Fruit fly (Drosophila melanogaster) whole organism, embryonic: Measurements from ENCODE around the gene Ir75d.
A peak's percentile ranks its signal among the peaks of the same experiment; 100 is the strongest.

Source experiments
- B-H1 ChIP-seq: fragments of 200-800 bp; sonication (Bioruptor generic); IDR thresholded peaks from 3 replicates; pipeline ENCODE4 v1.3.6; 2022; ENCODE audit warnings: missing biosample characterization, missing genetic modification characterization
- CG10654 ChIP-seq: fragments of 200-800 bp; sonication (Bioruptor generic); optimal IDR thresholded peaks from 2 replicates; lab custom pipeline; 2016; ENCODE audit warnings: missing biosample characterization, missing genetic modification characterization
- CG11247 ChIP-seq: fragments of 200-800 bp; sonication (Bioruptor generic); IDR thresholded peaks from 2 replicates; pipeline ENCODE4 v1.3.6; 2022; ENCODE audit warnings: missing biosample characterization, missing genetic modification characterization
- CG11723 ChIP-seq: fragments of 200-800 bp; sonication (Bioruptor generic); optimal IDR thresholded peaks from 2 replicates; lab custom pipeline; 2017; ENCODE audit warnings: missing biosample characterization, mild to moderate bottlenecking, missing genetic modification characterization
- CG12155 ChIP-seq: fragments of 200-800 bp; sonication (Bioruptor generic); optimal IDR thresholded peaks from 3 replicates; lab custom pipeline; 2016; ENCODE audit warnings: missing biosample characterization, missing genetic modification characterization
- CG12942 ChIP-seq: fragments of 200-800 bp; sonication (Bioruptor generic); optimal IDR thresholded peaks from 3 replicates; lab custom pipeline; 2016; ENCODE audit warnings: missing biosample characterization, missing genetic modification characterization
- CG13123 ChIP-seq: fragments of 200-800 bp; sonication (Bioruptor generic); optimal IDR thresholded peaks from 2 replicates; lab custom pipeline; 2016; ENCODE audit warnings: missing biosample characterization, missing genetic modification characterization
- CG1647 ChIP-seq: fragments of 200-800 bp; sonication (Bioruptor generic); optimal IDR thresholded peaks from 3 replicates; lab custom pipeline; 2016; ENCODE audit warnings: missing biosample characterization, missing genetic modification characterization
- CG17385 ChIP-seq: fragments of 200-800 bp; sonication (Bioruptor generic); optimal IDR thresholded peaks from 3 replicates; lab custom pipeline; 2018; ENCODE audit warnings: missing biosample characterization, mild to moderate bottlenecking, missing genetic modification characterization
- CG17612 ChIP-seq: fragments of 200-800 bp; sonication (Bioruptor generic); IDR thresholded peaks from 2 replicates; pipeline ENCODE4 v1.3.6; 2022; ENCODE audit warnings: missing biosample characterization, missing genetic modification characterization
- CG2116 ChIP-seq: fragments of 200-800 bp; sonication (Bioruptor generic); optimal IDR thresholded peaks from 3 replicates; lab custom pipeline; 2018; ENCODE audit warnings: missing biosample characterization, mild to moderate bottlenecking, missing genetic modification characterization
- CG2120 ChIP-seq: fragments of 200-800 bp; sonication (Bioruptor generic); optimal IDR thresholded peaks from 3 replicates; lab custom pipeline; 2016; ENCODE audit warnings: missing biosample characterization, missing genetic modification characterization
- CG2712 ChIP-seq: fragments of 200-800 bp; optimal IDR thresholded peaks from 3 replicates; lab custom pipeline; 2019; ENCODE audit warnings: missing biosample characterization, mild to moderate bottlenecking, missing genetic modification characterization, moderate library complexity
- CG2889 ChIP-seq: fragments of 200-800 bp; sonication (Bioruptor generic); IDR thresholded peaks from 3 replicates; pipeline ENCODE4 v1.3.6; 2022; ENCODE audit warnings: missing biosample characterization, missing genetic modification characterization
- CG31441 ChIP-seq: fragments of 200-800 bp; sonication (Bioruptor generic); IDR thresholded peaks from 2 replicates; pipeline ENCODE4 v1.3.6; 2022; ENCODE audit warnings: missing biosample characterization, missing genetic modification characterization
- CG3163 ChIP-seq: fragments of 200-800 bp; sonication (Bioruptor generic); optimal IDR thresholded peaks from 3 replicates; lab custom pipeline; 2016; ENCODE audit warnings: missing biosample characterization, missing genetic modification characterization
- CG3281 ChIP-seq: fragments of 200-800 bp; sonication (Bioruptor generic); optimal IDR thresholded peaks from 3 replicates; lab custom pipeline; 2017; ENCODE audit warnings: missing biosample characterization, mild to moderate bottlenecking, missing genetic modification characterization
- CG4360 ChIP-seq: fragments of 200-800 bp; sonication (Bioruptor generic); IDR thresholded peaks from 2 replicates; pipeline ENCODE4 v1.3.6; 2022; ENCODE audit warnings: missing biosample characterization, missing genetic modification characterization
- CG4707 ChIP-seq: fragments of 200-800 bp; sonication (Bioruptor generic); optimal IDR thresholded peaks from 2 replicates; lab custom pipeline; 2018; ENCODE audit warnings: missing biosample characterization, mild to moderate bottlenecking, missing genetic modification characterization, moderate library complexity
- CG5953 ChIP-seq: fragments of 200-800 bp; sonication (Bioruptor generic); IDR thresholded peaks from 2 replicates; pipeline ENCODE4 v1.3.6; 2022; ENCODE audit warnings: missing biosample characterization, missing genetic modification characterization
- CG6791 ChIP-seq: fragments of 200-800 bp; sonication (Bioruptor generic); IDR thresholded peaks from 3 replicates; pipeline ENCODE4 v1.3.6; 2022; ENCODE audit warnings: missing biosample characterization, missing genetic modification characterization; ENCODE audit not compliant: partially characterized antibody
- CG9932 ChIP-seq: fragments of 200-800 bp; sonication (Bioruptor generic); IDR thresholded peaks from 2 replicates; pipeline ENCODE4 v1.3.6; 2022; ENCODE audit warnings: missing biosample characterization, missing genetic modification characterization
- Elba2 ChIP-seq: fragments of 200-800 bp; sonication (Bioruptor generic); optimal IDR thresholded peaks from 3 replicates; lab custom pipeline; 2016; ENCODE audit warnings: missing biosample characterization, missing genetic modification characterization
- Ets65A ChIP-seq: fragments of 200-800 bp; sonication (Bioruptor generic); peaks from one replicate; lab custom pipeline; 2016; ENCODE audit warnings: missing biosample characterization, missing genetic modification characterization
- HmgZ ChIP-seq: fragments of 200-800 bp; sonication (Bioruptor generic); optimal IDR thresholded peaks from 2 replicates; lab custom pipeline; 2018; ENCODE audit warnings: missing biosample characterization, mild to moderate bottlenecking, missing genetic modification characterization
- Hmx ChIP-seq: fragments of 200-800 bp; sonication (Bioruptor generic); optimal IDR thresholded peaks from 2 replicates; lab custom pipeline; 2016; ENCODE audit warnings: missing biosample characterization, missing genetic modification characterization
- Jarid2 ChIP-seq: fragments of 200-800 bp; sonication (Bioruptor generic); optimal IDR thresholded peaks from 3 replicates; lab custom pipeline; 2017; ENCODE audit warnings: mild to moderate bottlenecking, missing biosample characterization, missing genetic modification reagents, missing genetic modification characterization
- Lim3 ChIP-seq: fragments of 200-800 bp; sonication (Bioruptor generic); IDR thresholded peaks from 2 replicates; pipeline ENCODE4 v1.3.6; 2022; ENCODE audit warnings: missing biosample characterization, missing genetic modification characterization
- Meics ChIP-seq: fragments of 200-800 bp; sonication (Bioruptor generic); optimal IDR thresholded peaks from 2 replicates; lab custom pipeline; 2017; ENCODE audit warnings: missing biosample characterization, mild to moderate bottlenecking, missing genetic modification characterization
- Rfx ChIP-seq: fragments of 200-800 bp; sonication (Bioruptor generic); IDR thresholded peaks from 2 replicates; pipeline ENCODE4 v1.3.6; 2022; ENCODE audit warnings: missing biosample characterization, missing genetic modification characterization
- Six4 ChIP-seq: fragments of 200-800 bp; sonication (Bioruptor generic); optimal IDR thresholded peaks from 2 replicates; lab custom pipeline; 2016; ENCODE audit warnings: missing biosample characterization, missing genetic modification characterization
- Xrp1 ChIP-seq: fragments of 200-800 bp; sonication (Bioruptor generic); IDR thresholded peaks from 2 replicates; pipeline ENCODE4 v1.3.6; 2022; ENCODE audit warnings: missing biosample characterization, missing genetic modification characterization
- ase ChIP-seq: fragments of 200-800 bp; sonication (Bioruptor generic); IDR thresholded peaks from 3 replicates; pipeline ENCODE4 v1.3.6; 2022; ENCODE audit warnings: missing biosample characterization, missing genetic modification characterization
- chif ChIP-seq, 2 experiments: fragments of 200-800 bp; sonication (Bioruptor generic); optimal IDR thresholded peaks; 3 replicates each; lab custom pipeline; 2016; ENCODE audit warnings: missing biosample characterization in 2 of 2, missing genetic modification characterization in 2 of 2
- dysf ChIP-seq: fragments of 200-800 bp; sonication (Bioruptor generic); IDR thresholded peaks from 3 replicates; pipeline ENCODE4 v1.3.6; 2022; ENCODE audit warnings: missing biosample characterization, missing genetic modification characterization
- esg ChIP-seq: fragments of 200-800 bp; sonication (Bioruptor generic); conservative IDR thresholded peaks from 2 replicates; pipeline ENCODE4 v1.3.6; 2022; ENCODE audit warnings: missing biosample characterization, missing genetic modification characterization
- eyg ChIP-seq: fragments of 200-800 bp; sonication (Bioruptor generic); optimal IDR thresholded peaks from 3 replicates; lab custom pipeline; 2016; ENCODE audit warnings: missing biosample characterization, missing genetic modification characterization
- hth ChIP-seq: fragments of >200 bp; optimal IDR thresholded peaks from 2 replicates; lab custom pipeline; 2017; ENCODE audit warnings: inconsistent platforms
- ind ChIP-seq: fragments of 200-800 bp; sonication (Bioruptor generic); optimal IDR thresholded peaks from 3 replicates; lab custom pipeline; 2016; ENCODE audit warnings: missing biosample characterization, missing genetic modification characterization
- kay ChIP-seq: fragments of 200-800 bp; sonication (Bioruptor generic); optimal IDR thresholded peaks from 2 replicates; lab custom pipeline; 2016; ENCODE audit warnings: missing biosample characterization, missing genetic modification characterization
- ken ChIP-seq: fragments of 200-800 bp; sonication (Bioruptor generic); IDR thresholded peaks from 3 replicates; pipeline ENCODE4 v1.3.6; 2022; ENCODE audit warnings: missing biosample characterization, missing genetic modification characterization
- lilli ChIP-seq: fragments of 200-800 bp; sonication (Bioruptor generic); optimal IDR thresholded peaks from 3 replicates; lab custom pipeline; 2016; ENCODE audit warnings: missing biosample characterization, missing genetic modification characterization
- nmo ChIP-seq: fragments of 200-800 bp; sonication (Bioruptor generic); optimal IDR thresholded peaks from 2 replicates; lab custom pipeline; 2018; ENCODE audit warnings: missing biosample characterization, mild to moderate bottlenecking, missing genetic modification characterization, moderate library complexity
- nom ChIP-seq: fragments of 200-800 bp; sonication (Bioruptor generic); optimal IDR thresholded peaks from 2 replicates; lab custom pipeline; 2017; ENCODE audit warnings: missing biosample characterization, missing genetic modification characterization, mild to moderate bottlenecking, moderate library complexity, missing genetic modification reagents
- pho ChIP-seq: fragments of 200-800 bp; sonication (Bioruptor generic); optimal IDR thresholded peaks from 2 replicates; lab custom pipeline; 2016; ENCODE audit warnings: missing biosample characterization, missing genetic modification characterization
- pita ChIP-seq: fragments of 200-800 bp; sonication (Bioruptor generic); optimal IDR thresholded peaks from 2 replicates; lab custom pipeline; 2017; ENCODE audit warnings: missing biosample characterization, mild to moderate bottlenecking, missing genetic modification characterization
- pzg ChIP-seq: fragments of 200-800 bp; sonication (Bioruptor generic); optimal IDR thresholded peaks from 3 replicates; lab custom pipeline; 2018; ENCODE audit warnings: missing biosample characterization, mild to moderate bottlenecking, missing genetic modification characterization, moderate library complexity
- rib ChIP-seq: fragments of 200-800 bp; sonication (Bioruptor generic); IDR thresholded peaks from 2 replicates; pipeline ENCODE4 v1.3.6; 2022; ENCODE audit warnings: missing biosample characterization, missing genetic modification characterization
- row ChIP-seq: fragments of 200-800 bp; sonication (Bioruptor generic); IDR thresholded peaks from 3 replicates; pipeline ENCODE4 v1.3.6; 2022; ENCODE audit warnings: missing biosample characterization, missing genetic modification characterization
- sens-2 ChIP-seq: fragments of 200-800 bp; sonication (Bioruptor generic); IDR thresholded peaks from 2 replicates; pipeline ENCODE4 v1.3.6; 2022; ENCODE audit warnings: missing biosample characterization, missing genetic modification characterization
- ssp ChIP-seq: fragments of 200-800 bp; sonication (Bioruptor generic); IDR thresholded peaks from 2 replicates; pipeline ENCODE4 v1.3.6; 2022; ENCODE audit warnings: missing biosample characterization, missing genetic modification characterization
- tup ChIP-seq: fragments of 200-800 bp; sonication (Bioruptor generic); optimal IDR thresholded peaks from 2 replicates; lab custom pipeline; 2016; ENCODE audit warnings: missing biosample characterization, mild to moderate bottlenecking, missing genetic modification characterization, moderate library complexity

Ir75d gene

dm6 chr3L:18898770-18899278 is 12.2 kb downstream of the Ir75d start, which contains the start of gene RpL26 (continued):
- peak; percentile 84 for TF ChIP-seq lilli (GFP tag; lab: Kevin White, UChicago)
- TF ChIP-seq CG31441 (GFP tag; lab: Robert Waterston, UW), result peak; percentile 62
- peak; percentile 53 for TF ChIP-seq Hmx (GFP tag; lab: Kevin White, UChicago)
- TF ChIP-seq ind (GFP tag; lab: Kevin White, UChicago), result peak; percentile 64
- TF ChIP-seq hth (lab: Kevin White, UChicago), result no peak
- no peak for TF ChIP-seq Six4 (GFP tag; lab: Kevin White, UChicago)
- TF ChIP-seq esg, result peak; percentile 66
- peak; percentile 72 for TF ChIP-seq CG3163 (GFP tag; lab: Kevin White, UChicago)
- TF ChIP-seq CG2712 (tag; lab: Kevin White, UChicago), result peak; percentile 75
- peak; percentile 71 for TF ChIP-seq CG12942 (GFP tag; lab: Kevin White, UChicago)
- peak; percentile 98 for TF ChIP-seq Ets65A (GFP tag; lab: Kevin White, UChicago)
- TF ChIP-seq dysf, result peak; percentile 84; the same call in 2 of the 3 replicates
- no peak for TF ChIP-seq CG17612 (GFP tag; lab: Robert Waterston, UW)
- TF ChIP-seq ken (GFP tag; lab: Robert Waterston, UW), result 0 out of 3 replicates have a peak, but pooled peaks have one; percentile 57
- TF ChIP-seq Meics (GFP tag; lab: Kevin White, UChicago), result peak; percentile 68
- peak; percentile 44 for TF ChIP-seq CG1647 (GFP tag; lab: Kevin White, UChicago)
- TF ChIP-seq pita (GFP tag; lab: Kevin White, UChicago), result peak; percentile 77
- TF ChIP-seq Rfx (GFP tag; lab: Robert Waterston, UW), result peak; percentile 80
- TF ChIP-seq pho (GFP tag; lab: Kevin White, UChicago), result peak; percentile 90
- peak; percentile 84 for TF ChIP-seq CG2116 (GFP tag; lab: Kevin White, UChicago)
- TF ChIP-seq CG11247 (GFP tag; lab: Robert Waterston, UW), result peak; percentile 67
- no peak for TF ChIP-seq CG2889 (GFP tag; lab: Robert Waterston, UW)
- TF ChIP-seq CG13123 (GFP tag; lab: Kevin White, UChicago), result peak; percentile 64
- TF ChIP-seq sens-2 (GFP tag; lab: Robert Waterston, UW), result no peak
- TF ChIP-seq nom, result peak; percentile 74
- TF ChIP-seq CG10654 (GFP tag; lab: Kevin White, UChicago), result peak; percentile 63
- peak; percentile 57; the same call in 1 of the 3 replicates for TF ChIP-seq B-H1 (GFP tag; lab: Robert Waterston, UW)
- TF ChIP-seq tup (GFP tag; lab: Kevin White, UChicago), result peak; percentile 17
- no peak for TF ChIP-seq Jarid2 (GFP tag; lab: Kevin White, UChicago)
- TF ChIP-seq CG2120 (GFP tag; lab: Kevin White, UChicago), result peak; percentile 90
- no peak for TF ChIP-seq rib (GFP tag; lab: Robert Waterston, UW)
- no peak for TF ChIP-seq CG4360 (GFP tag; lab: Robert Waterston, UW)
- peak; percentile 54; the same call in 1 of the 3 replicates for TF ChIP-seq ase (GFP tag; lab: Robert Waterston, UW)
- peak; percentile 72 for TF ChIP-seq CG3281 (GFP tag; lab: Kevin White, UChicago)
- TF ChIP-seq CG11723 (GFP tag; lab: Kevin White, UChicago), result peak; percentile 60
- TF ChIP-seq CG12155 (GFP tag; lab: Kevin White, UChicago), result peak; percentile 77
- peak; percentile 74 for TF ChIP-seq CG17385 (GFP tag; lab: Kevin White, UChicago)
- peak; percentile 82 for TF ChIP-seq pzg (GFP tag; lab: Kevin White, UChicago)
- TF ChIP-seq chif (GFP tag; optimal IDR thresholded peaks at IDR 0.05; lab: Kevin White, UChicago), result peak; percentile 55 to 81
- TF ChIP-seq ssp, result peak; percentile 68
- TF ChIP-seq CG9932 (GFP tag; lab: Robert Waterston, UW), result peak; percentile 92
- TF ChIP-seq row (GFP tag; lab: Robert Waterston, UW), result peak; percentile 96
- peak; percentile 92 for TF ChIP-seq nmo (GFP tag; lab: Kevin White, UChicago)
- TF ChIP-seq Xrp1, result peak; percentile 59
- no peak for TF ChIP-seq Lim3 (GFP tag; lab: Robert Waterston, UW)
- no peak for TF ChIP-seq CG5953
- peak; percentile 20 for TF ChIP-seq eyg
- peak; percentile 91 for TF ChIP-seq CG6791 (GFP tag; lab: Robert Waterston, UW)
- TF ChIP-seq kay (GFP tag; lab: Kevin White, UChicago), result peak; percentile 40
- TF ChIP-seq Elba2 (GFP tag; lab: Kevin White, UChicago), result peak; percentile 71
- no peak for TF ChIP-seq CG4707 (GFP tag; lab: Kevin White, UChicago)
- TF ChIP-seq HmgZ, result peak; percentile 78
